Fruit fly (Drosophila melanogaster): Measurements from ENCODE around the gene Hsc70-4.

Hsc70-4 gene

DNA sequence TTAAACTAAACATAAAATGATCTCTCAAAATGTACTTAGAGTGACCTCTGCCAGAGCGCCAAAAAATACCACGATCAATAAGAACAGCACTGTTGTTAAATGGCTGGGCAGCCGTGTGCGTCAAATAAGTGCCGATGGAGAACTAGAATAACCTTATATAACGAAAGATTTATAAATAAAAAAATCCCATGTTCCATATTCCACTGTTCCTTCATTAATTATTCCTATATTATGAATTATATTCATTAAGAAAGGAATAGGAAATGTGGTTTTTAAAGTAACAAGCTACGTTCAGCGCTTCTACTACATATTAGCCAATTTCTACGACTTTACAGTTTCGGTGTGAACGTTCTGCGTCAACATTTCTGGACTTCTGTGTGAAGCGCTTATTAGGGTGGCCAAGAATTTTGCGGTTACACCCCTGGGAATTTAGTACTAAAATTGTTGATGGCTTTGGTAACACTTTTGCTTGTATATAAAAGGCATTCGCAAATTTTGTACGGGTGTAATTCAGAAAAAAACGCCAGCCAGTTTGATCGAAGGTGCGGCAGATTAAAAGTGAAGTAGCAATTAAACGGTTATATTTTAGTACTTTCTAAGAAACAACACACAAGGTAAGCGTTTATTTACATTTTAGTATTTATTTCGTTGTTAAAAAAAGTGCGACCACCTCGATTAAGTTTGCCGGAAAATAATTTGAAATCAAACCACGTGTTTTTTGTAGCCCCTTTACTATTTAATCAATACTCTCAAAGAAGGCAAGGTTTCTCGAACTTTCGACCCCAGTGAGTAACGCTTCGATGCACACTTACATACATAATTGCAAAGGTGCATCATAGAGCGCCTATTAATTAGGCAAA lies at the start of gene Hsc70-4, which contains the start of gene tefu (continued):
- TF ChIP-seq danr (GFP tag; IDR thresholded peaks at IDR 0.05) (peak; percentile 70; the same call in 1 of the 2 replicates), CG32772 (GFP tag; IDR thresholded peaks at IDR 0.05) (peak; percentile 76), Dip3 (GFP tag; optimal IDR thresholded peaks at IDR 0.05) (peak; percentile 77), Hr78 (GFP tag; optimal IDR thresholded peaks at IDR 0.05) (peak in 1 of 2 experiments; percentile 77), ara (GFP tag; IDR thresholded peaks at IDR 0.05) (peak; percentile 70), Blimp-1 (GFP tag; optimal IDR thresholded peaks at IDR 0.05) (no peak), Aef1 (GFP tag; IDR thresholded peaks at IDR 0.05) (peak; percentile 86), C15 (GFP tag; IDR thresholded peaks at IDR 0.05) (peak; percentile 55; the same call in 1 of the 3 replicates), prd (optimal IDR thresholded peaks at IDR 0.05) (no peak), prd (GFP tag; IDR thresholded peaks at IDR 0.05) (peak; percentile 88), ems (GFP tag; optimal IDR thresholded peaks at IDR 0.05) (peak; percentile 79), CG10274 (GFP tag; optimal IDR thresholded peaks at IDR 0.05) (peak; percentile 23), row (GFP tag; IDR thresholded peaks at IDR 0.05) (peak; percentile 93), Jarid2 (GFP tag; optimal IDR thresholded peaks at IDR 0.05) (no peak), gsb-n (tag; optimal IDR thresholded peaks at IDR 0.05) (peak; percentile 55), Mrtf (GFP tag; IDR thresholded peaks at IDR 0.05) (peak; percentile 83), CG12104 (GFP tag; optimal IDR thresholded peaks at IDR 0.05) (peak; percentile 71), CG15696 (tag; optimal IDR thresholded peaks at IDR 0.05) (peak; percentile 76), CG6175 (GFP tag; IDR thresholded peaks at IDR 0.05) (peak; percentile 66; the same call in 2 of the 3 replicates), CG34376 (GFP tag; optimal IDR thresholded peaks at IDR 0.05) (peak; percentile 5), pho (GFP tag; optimal IDR thresholded peaks at IDR 0.05) (peak; percentile 62), zf30C (GFP tag; optimal IDR thresholded peaks at IDR 0.05) (no peak), CG8281 (tag; optimal IDR thresholded peaks at IDR 0.05) (peak; percentile 31), CG5245 (GFP tag; optimal IDR thresholded peaks at IDR 0.05) (peak; percentile 46), CG11696 (GFP tag; IDR thresholded peaks at IDR 0.05) (peak; percentile 58), her (GFP tag; optimal IDR thresholded peaks at IDR 0.05) (peak; percentile 28), Scr (GFP tag; IDR thresholded peaks at IDR 0.05; ENCODE audit: partially characterized antibody) (no peak), tx (GFP tag; optimal IDR thresholded peaks at IDR 0.05) (peak; percentile 60), CG8290 (GFP tag; optimal IDR thresholded peaks at IDR 0.05) (peak; percentile 79), CG8290 (tag; optimal IDR thresholded peaks at IDR 0.05) (peak in 1 of 2 experiments; percentile 72), wdn (GFP tag; IDR thresholded peaks at IDR 0.05) (peak; percentile 62; the same call in 1 of the 2 replicates), scrt (GFP tag; optimal IDR thresholded peaks at IDR 0.05) (peak; percentile 30), CG8944 (GFP tag; optimal IDR thresholded peaks at IDR 0.05) (peak; percentile 48), YL-1 (GFP tag; optimal IDR thresholded peaks at IDR 0.05) (peak; percentile 44), sim (GFP tag; IDR thresholded peaks at IDR 0.05) (0 out of 2 replicates have a peak, but pooled peaks have one; percentile 11), B-H1 (GFP tag; IDR thresholded peaks at IDR 0.05) (peak; percentile 73), jumu (GFP tag; optimal IDR thresholded peaks at IDR 0.05) (peak; percentile 78), caup (GFP tag; optimal IDR thresholded peaks at IDR 0.05; ENCODE audit: severe bottlenecking) (peak; percentile 38), Dad (GFP tag; optimal IDR thresholded peaks at IDR 0.05) (peak; percentile 68), tll (GFP tag; optimal IDR thresholded peaks at IDR 0.05) (peak; percentile 14 to 93), CG17186 (GFP tag; optimal IDR thresholded peaks at IDR 0.05) (peak; percentile 89), CG10979 (tag; optimal IDR thresholded peaks at IDR 0.05) (peak; percentile 57), Mes4 (GFP tag; optimal IDR thresholded peaks at IDR 0.05) (peak; percentile 45), Opbp (GFP tag; IDR thresholded peaks at IDR 0.05; ENCODE audit: partially characterized antibody) (peak; percentile 43; the same call in 2 of the 3 replicates), bigmax (GFP tag; optimal IDR thresholded peaks at IDR 0.05) (no peak), shn (GFP tag; optimal IDR thresholded peaks at IDR 0.05) (peak; percentile 77), Side (GFP tag; optimal IDR thresholded peaks at IDR 0.05) (peak; percentile 14), CG33557 (GFP tag; optimal IDR thresholded peaks at IDR 0.05) (peak; percentile 40)
